Worm (Caenorhabditis elegans): ENCODE data around the gene K01G5.8.

DNA sequence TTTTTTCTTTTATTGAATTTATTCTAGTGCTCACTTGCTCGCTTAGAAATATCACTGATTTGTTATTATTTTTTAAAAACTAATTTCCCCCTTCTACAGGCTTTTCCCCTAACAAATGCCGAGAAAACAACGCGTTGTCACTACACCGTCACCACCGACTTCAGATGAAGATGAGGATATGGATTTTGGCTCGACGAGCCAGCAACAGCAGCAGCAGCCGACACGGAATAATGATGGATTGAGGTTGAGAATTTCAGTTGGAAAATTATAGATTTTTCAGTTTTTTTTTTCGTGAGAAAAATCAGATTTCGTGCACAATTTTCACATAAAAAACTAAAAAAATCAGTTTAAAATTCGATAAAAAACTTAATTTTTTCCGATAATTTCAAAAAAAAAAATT lies 22.5 kb upstream of the K01G5.8 start, which contains the start of gene dpy-28:
- TF ChIP-seq aly-2 (tag; optimal IDR thresholded peaks at IDR 0.05) (no peak), ama-1 (optimal IDR thresholded peaks at IDR 0.05) (peak; percentile 21), egl-27 (tag; optimal IDR thresholded peaks at IDR 0.05) (no peak)
